1 fruit fly cellular context compared by ENCODE assay signal in genomic region chr3R:29230552-29231102, dm6.
TF ChIP-seq lines count a peak whose summit lies in the region.

No protein-coding gene starts in this region.

TF ChIP-seq in whole organism, embryonic, 481 proteins besides CTCF, POLR2A, EP300 and RAD21 (continued from another document):
- TF ChIP-seq Adf1 (GFP tag; IDR thresholded peaks at IDR 0.05; lab: Robert Waterston, UW) (no peak), CrebB (tag; optimal IDR thresholded peaks at IDR 0.05; lab: Kevin White, UChicago) (no peak), CG2712 (tag; optimal IDR thresholded peaks at IDR 0.05; lab: Kevin White, UChicago) (no peak), Bteb2 (GFP tag; optimal IDR thresholded peaks at IDR 0.05; lab: Kevin White, UChicago) (no peak), prd (optimal IDR thresholded peaks at IDR 0.05; lab: Kevin White, UChicago) (no peak), prd (GFP tag; IDR thresholded peaks at IDR 0.05; lab: Robert Waterston, UW) (0 out of 3 replicates have a peak, but pooled peaks have one; percentile 11), eyg (GFP tag; optimal IDR thresholded peaks at IDR 0.05; lab: Kevin White, UChicago) (no peak), al (GFP tag; IDR thresholded peaks at IDR 0.05; lab: Robert Waterston, UW) (peak; percentile 29; the same call in 1 of the 2 replicates), CG9932 (GFP tag; IDR thresholded peaks at IDR 0.05; lab: Robert Waterston, UW) (peak; percentile 36; the same call in 1 of the 2 replicates), CG8765 (GFP tag; IDR thresholded peaks at IDR 0.05; lab: Robert Waterston, UW) (0 out of 2 replicates have a peak, but pooled peaks have one; percentile 7), sc (optimal IDR thresholded peaks at IDR 0.05; lab: Kevin White, UChicago) (no peak), sc (GFP tag; optimal IDR thresholded peaks at IDR 0.05; lab: Kevin White, UChicago) (no peak), Ada2b (GFP tag; IDR thresholded peaks at IDR 0.05; lab: Robert Waterston, UW) (0 out of 2 replicates have a peak, but pooled peaks have one; percentile 15), CG14014 (GFP tag; IDR thresholded peaks at IDR 0.05; lab: Robert Waterston, UW) (peak; percentile 48; the same call in 1 of the 2 replicates), Dref (GFP tag; IDR thresholded peaks at IDR 0.05; lab: Robert Waterston, UW) (0 out of 2 replicates have a peak, but pooled peaks have one; percentile 23), hth (optimal IDR thresholded peaks at IDR 0.05; lab: Kevin White, UChicago) (no peak), Pdp1 (GFP tag; optimal IDR thresholded peaks at IDR 0.05; lab: Kevin White, UChicago) (peak in 1 of 2 experiments; percentile 96), CG34422 (GFP tag; IDR thresholded peaks at IDR 0.05; lab: Robert Waterston, UW) (0 out of 3 replicates have a peak, but pooled peaks have one; percentile 19), Dbx (GFP tag; IDR thresholded peaks at IDR 0.05; lab: Robert Waterston, UW) (0 out of 3 replicates have a peak, but pooled peaks have one; percentile 55), Aef1 (GFP tag; IDR thresholded peaks at IDR 0.05; lab: Robert Waterston, UW) (peak; percentile 49; the same call in 1 of the 3 replicates), sens (GFP tag; lab: Kevin White, UChicago) (no peak), row (GFP tag; IDR thresholded peaks at IDR 0.05; lab: Robert Waterston, UW) (peak; percentile 65), NFAT (GFP tag; IDR thresholded peaks at IDR 0.05; lab: Robert Waterston, UW) (peak; percentile 33; the same call in 1 of the 2 replicates)
